Fruit fly (Drosophila melanogaster) whole organism, embryonic: ENCODE data around the gene CG16779.

Source experiments
- Aef1 ChIP-seq: fragments of 200-800 bp; sonication (Bioruptor generic); IDR thresholded peaks from 3 replicates; pipeline ENCODE4 v1.3.6; 2022; ENCODE audit warnings: missing biosample characterization, missing genetic modification characterization
- CG1024 ChIP-seq: fragments of 200-800 bp; sonication (Bioruptor generic); IDR thresholded peaks from 2 replicates; pipeline ENCODE4 v1.3.6; 2022; ENCODE audit warnings: missing biosample characterization, missing genetic modification characterization
- CG10366 ChIP-seq: fragments of 200-800 bp; sonication (Bioruptor generic); IDR thresholded peaks from 2 replicates; pipeline ENCODE4 v1.3.6; 2022; ENCODE audit warnings: missing biosample characterization, missing genetic modification characterization
- CG10959 ChIP-seq: fragments of 200-800 bp; sonication (Bioruptor generic); IDR thresholded peaks from 2 replicates; pipeline ENCODE4 v1.3.6; 2022; ENCODE audit warnings: missing biosample characterization, missing genetic modification characterization
- CG11398 ChIP-seq: fragments of 200-800 bp; sonication (Bioruptor generic); optimal IDR thresholded peaks from 2 replicates; lab custom pipeline; 2016; ENCODE audit warnings: missing biosample characterization, missing genetic modification characterization
- CG12155 ChIP-seq: fragments of 200-800 bp; sonication (Bioruptor generic); optimal IDR thresholded peaks from 3 replicates; lab custom pipeline; 2016; ENCODE audit warnings: missing biosample characterization, missing genetic modification characterization
- CG12744 ChIP-seq: fragments of 200-800 bp; sonication (Bioruptor generic); optimal IDR thresholded peaks from 2 replicates; lab custom pipeline; 2016; ENCODE audit warnings: missing biosample characterization, missing genetic modification characterization
- CG14014 ChIP-seq: fragments of 200-800 bp; sonication (Bioruptor generic); IDR thresholded peaks from 2 replicates; pipeline ENCODE4 v1.3.6; 2022; ENCODE audit warnings: missing biosample characterization, missing genetic modification characterization
- CG1647 ChIP-seq: fragments of 200-800 bp; sonication (Bioruptor generic); optimal IDR thresholded peaks from 3 replicates; lab custom pipeline; 2016; ENCODE audit warnings: missing biosample characterization, missing genetic modification characterization
- CG16815 ChIP-seq: fragments of 200-800 bp; sonication (Bioruptor generic); optimal IDR thresholded peaks from 3 replicates; lab custom pipeline; 2017; ENCODE audit warnings: missing biosample characterization, mild to moderate bottlenecking, missing genetic modification characterization
- CG17802 ChIP-seq: fragments of 200-800 bp; sonication (Bioruptor generic); optimal IDR thresholded peaks from 2 replicates; lab custom pipeline; 2018; ENCODE audit warnings: missing biosample characterization, mild to moderate bottlenecking, missing genetic modification characterization, moderate library complexity
- CG18476 ChIP-seq: fragments of 200-800 bp; sonication (Bioruptor generic); optimal IDR thresholded peaks from 2 replicates; lab custom pipeline; 2016; ENCODE audit warnings: missing biosample characterization, mild to moderate bottlenecking, missing genetic modification characterization
- CG2199 ChIP-seq: fragments of 200-800 bp; sonication (Bioruptor generic); IDR thresholded peaks from 3 replicates; pipeline ENCODE4 v1.3.6; 2022; ENCODE audit warnings: missing biosample characterization, missing genetic modification characterization
- CG2678 ChIP-seq: fragments of 200-800 bp; sonication (Bioruptor generic); optimal IDR thresholded peaks from 3 replicates; lab custom pipeline; 2019; ENCODE audit warnings: missing biosample characterization, mild to moderate bottlenecking, missing genetic modification characterization, moderate library complexity
- CG32532 ChIP-seq: fragments of 200-800 bp; sonication (Bioruptor generic); IDR thresholded peaks from 2 replicates; pipeline ENCODE4 v1.3.6; 2022; ENCODE audit warnings: missing biosample characterization, missing genetic modification characterization
- CG33557 ChIP-seq: fragments of 200-800 bp; sonication (Bioruptor generic); optimal IDR thresholded peaks from 2 replicates; lab custom pipeline; 2019; ENCODE audit warnings: missing biosample characterization, mild to moderate bottlenecking, missing genetic modification characterization, moderate library complexity
- CG34376 ChIP-seq: fragments of 200-800 bp; sonication (Bioruptor generic); optimal IDR thresholded peaks from 2 replicates; lab custom pipeline; 2018; ENCODE audit warnings: missing biosample characterization, mild to moderate bottlenecking, missing genetic modification characterization
- CG3838 ChIP-seq: fragments of 200-800 bp; sonication (Bioruptor generic); optimal IDR thresholded peaks from 3 replicates; lab custom pipeline; 2016; ENCODE audit warnings: missing biosample characterization, missing genetic modification characterization
- CG4820 ChIP-seq: fragments of 200-800 bp; sonication (Bioruptor generic); optimal IDR thresholded peaks from 3 replicates; lab custom pipeline; 2016; ENCODE audit warnings: missing biosample characterization, missing genetic modification characterization
- CG5245 ChIP-seq: fragments of 200-800 bp; sonication (Bioruptor generic); optimal IDR thresholded peaks from 3 replicates; lab custom pipeline; 2016; ENCODE audit warnings: missing biosample characterization, missing genetic modification characterization
- CG6272 ChIP-seq: fragments of 200-800 bp; sonication (Bioruptor generic); IDR thresholded peaks from 2 replicates; pipeline ENCODE4 v1.3.6; 2022; ENCODE audit warnings: missing biosample characterization, missing genetic modification characterization
- CG6813 ChIP-seq: fragments of 200-800 bp; sonication (Bioruptor generic); optimal IDR thresholded peaks from 2 replicates; lab custom pipeline; 2017; ENCODE audit warnings: missing biosample characterization, missing genetic modification characterization, mild to moderate bottlenecking, moderate library complexity, missing genetic modification reagents
- CG9215 ChIP-seq: fragments of 200-800 bp; sonication (Bioruptor generic); IDR thresholded peaks from 2 replicates; pipeline ENCODE4 v1.3.6; 2022; ENCODE audit warnings: missing biosample characterization, missing genetic modification characterization
- Dek ChIP-seq: fragments of 200-800 bp; sonication (Bioruptor generic); optimal IDR thresholded peaks from 3 replicates; lab custom pipeline; 2019; ENCODE audit warnings: missing biosample characterization, mild to moderate bottlenecking, missing genetic modification characterization, moderate library complexity
- Doc3 ChIP-seq: fragments of 200-800 bp; sonication (Bioruptor generic); IDR thresholded peaks from 3 replicates; pipeline ENCODE4 v1.3.6; 2022; ENCODE audit warnings: missing biosample characterization, missing genetic modification characterization; ENCODE audit not compliant: partially characterized antibody
- E2f1 ChIP-seq: fragments of 200-800 bp; sonication (Bioruptor generic); IDR thresholded peaks from 2 replicates; pipeline ENCODE4 v1.3.6; 2022; ENCODE audit warnings: missing biosample characterization, missing genetic modification characterization
- H2.0 ChIP-seq: fragments of 200-800 bp; sonication (Bioruptor generic); IDR thresholded peaks from 2 replicates; pipeline ENCODE4 v1.3.6; 2022; ENCODE audit warnings: missing biosample characterization, missing genetic modification characterization
- HLH3B ChIP-seq: fragments of 200-800 bp; sonication (Bioruptor generic); IDR thresholded peaks from 2 replicates; pipeline ENCODE4 v1.3.6; 2022; ENCODE audit warnings: missing biosample characterization, missing genetic modification characterization
- Hr3 ChIP-seq: fragments of 200-800 bp; sonication (Bioruptor generic); optimal IDR thresholded peaks from 3 replicates; lab custom pipeline; 2016; ENCODE audit warnings: missing biosample characterization, missing genetic modification characterization
- Mad ChIP-seq: fragments of 200-800 bp; sonication (Bioruptor generic); optimal IDR thresholded peaks from 2 replicates; lab custom pipeline; 2016; ENCODE audit warnings: missing biosample characterization, missing genetic modification characterization
- Myb ChIP-seq: fragments of 200-800 bp; sonication (Bioruptor generic); optimal IDR thresholded peaks from 2 replicates; lab custom pipeline; 2016; ENCODE audit warnings: missing biosample characterization, missing genetic modification characterization
- Nf-YA ChIP-seq: fragments of 200-800 bp; sonication (Bioruptor generic); IDR thresholded peaks from 2 replicates; pipeline ENCODE4 v1.3.6; 2022; ENCODE audit warnings: missing biosample characterization, missing genetic modification characterization
- Oli ChIP-seq: fragments of 200-800 bp; sonication (Bioruptor generic); optimal IDR thresholded peaks from 2 replicates; lab custom pipeline; 2018; ENCODE audit warnings: missing biosample characterization, mild to moderate bottlenecking, missing genetic modification characterization, moderate library complexity
- Poxn ChIP-seq: fragments of 200-800 bp; sonication (Bioruptor generic); IDR thresholded peaks from 2 replicates; pipeline ENCODE4 v1.3.6; 2022; ENCODE audit warnings: missing biosample characterization, missing genetic modification characterization
- Ptx1 ChIP-seq: fragments of 200-800 bp; sonication (Bioruptor generic); IDR thresholded peaks from 2 replicates; pipeline ENCODE4 v1.3.6; 2022; ENCODE audit warnings: missing biosample characterization, missing genetic modification characterization
- bigmax ChIP-seq: fragments of 200-800 bp; sonication (Bioruptor generic); optimal IDR thresholded peaks from 2 replicates; lab custom pipeline; 2018; ENCODE audit warnings: missing biosample characterization, mild to moderate bottlenecking, missing genetic modification characterization
- chm ChIP-seq: fragments of 200-800 bp; sonication (Bioruptor generic); IDR thresholded peaks from 2 replicates; pipeline ENCODE4 v1.3.6; 2022; ENCODE audit warnings: missing biosample characterization, missing genetic modification characterization
- crol ChIP-seq: fragments of 200-800 bp; sonication (Bioruptor generic); IDR thresholded peaks from 2 replicates; pipeline ENCODE4 v1.3.6; 2022; ENCODE audit warnings: missing biosample characterization, missing genetic modification characterization
- dmrt99B ChIP-seq: fragments of 200-800 bp; sonication (Bioruptor generic); optimal IDR thresholded peaks from 2 replicates; lab custom pipeline; 2018; ENCODE audit warnings: missing biosample characterization, mild to moderate bottlenecking, missing genetic modification characterization, moderate library complexity
- dpn ChIP-seq, 2 experiments: fragments of 200-800 bp; sonication (Bioruptor generic); optimal IDR thresholded peaks; 3 replicates each; lab custom pipeline; 2016; ENCODE audit warnings: missing biosample characterization in 2 of 2, missing genetic modification characterization in 2 of 2
- esg ChIP-seq: fragments of 200-800 bp; sonication (Bioruptor generic); conservative IDR thresholded peaks from 2 replicates; pipeline ENCODE4 v1.3.6; 2022; ENCODE audit warnings: missing biosample characterization, missing genetic modification characterization
- ewg ChIP-seq: fragments of 200-800 bp; sonication (Bioruptor generic); optimal IDR thresholded peaks from 3 replicates; lab custom pipeline; 2017; ENCODE audit warnings: mild to moderate bottlenecking, missing biosample characterization, missing genetic modification reagents, missing genetic modification characterization
- gcm ChIP-seq: fragments of 200-800 bp; sonication (Bioruptor generic); optimal IDR thresholded peaks from 2 replicates; lab custom pipeline; 2019; ENCODE audit warnings: missing biosample characterization, mild to moderate bottlenecking, missing genetic modification characterization, moderate library complexity
- gsb-n ChIP-seq: fragments of 200-800 bp; sonication (Bioruptor generic); optimal IDR thresholded peaks from 3 replicates; lab custom pipeline; 2018; ENCODE audit warnings: missing biosample characterization, mild to moderate bottlenecking, missing genetic modification characterization
- h ChIP-seq: fragments of >200 bp; optimal IDR thresholded peaks from 2 replicates; lab custom pipeline; 2017
- mirr ChIP-seq: fragments of 200-800 bp; sonication (Bioruptor generic); optimal IDR thresholded peaks from 3 replicates; lab custom pipeline; 2018; ENCODE audit warnings: missing biosample characterization, mild to moderate bottlenecking, missing genetic modification characterization
- pros ChIP-seq: fragments of 200-800 bp; sonication (Bioruptor generic); optimal IDR thresholded peaks from 3 replicates; lab custom pipeline; 2019; ENCODE audit warnings: missing biosample characterization, mild to moderate bottlenecking, missing genetic modification characterization, moderate library complexity
- pum ChIP-seq: fragments of 200-800 bp; sonication (Bioruptor generic); optimal IDR thresholded peaks from 2 replicates; lab custom pipeline; 2016; ENCODE audit warnings: missing biosample characterization, missing genetic modification characterization
- scrt ChIP-seq: fragments of 200-800 bp; sonication (Bioruptor generic); optimal IDR thresholded peaks from 2 replicates; lab custom pipeline; 2018; ENCODE audit warnings: missing biosample characterization, mild to moderate bottlenecking, missing genetic modification characterization, moderate library complexity
- tap ChIP-seq: fragments of 200-800 bp; optimal IDR thresholded peaks from 3 replicates; lab custom pipeline; 2019; ENCODE audit warnings: missing biosample characterization, mild to moderate bottlenecking, missing genetic modification characterization, moderate library complexity
- vvl ChIP-seq: fragments of 200-800 bp; sonication (Bioruptor generic); IDR thresholded peaks from 2 replicates; pipeline ENCODE4 v1.3.6; 2022; ENCODE audit warnings: missing biosample characterization, missing genetic modification characterization
- wor ChIP-seq: fragments of 200-800 bp; sonication (Bioruptor generic); IDR thresholded peaks from 2 replicates; pipeline ENCODE4 v1.3.6; 2022; ENCODE audit warnings: missing biosample characterization, missing genetic modification characterization

The CG16779 gene

dm6 chr3R:9428189-9428699, 65.2 kb downstream of the CG16779 start (continued):
- TF ChIP-seq CG34376 (GFP tag; lab: Kevin White, UChicago) (peak; percentile 87), Ptx1 (GFP tag; lab: Robert Waterston, UW) (no peak), wor (GFP tag; lab: Robert Waterston, UW) (no peak), dmrt99B (tag; lab: Kevin White, UChicago) (peak; percentile 29), CG2199 (GFP tag; lab: Robert Waterston, UW) (peak; percentile 25; the same call in 1 of the 3 replicates), dpn (GFP tag; optimal IDR thresholded peaks at IDR 0.05; lab: Kevin White, UChicago) (no peak), Aef1 (GFP tag; lab: Robert Waterston, UW) (no peak), CG17802 (tag; lab: Kevin White, UChicago) (no peak), esg (GFP tag; lab: Robert Waterston, UW) (no peak), tap (no peak), gsb-n (no peak), CG11398 (GFP tag; lab: Kevin White, UChicago) (no peak), gcm (GFP tag; lab: Kevin White, UChicago) (peak; percentile 46), E2f1 (GFP tag; lab: Robert Waterston, UW) (no peak), H2.0 (GFP tag; lab: Robert Waterston, UW) (no peak), CG2678 (tag; lab: Kevin White, UChicago) (peak; percentile 29), scrt (peak; percentile 8), mirr (GFP tag; lab: Kevin White, UChicago) (peak; percentile 89), CG4820 (GFP tag; lab: Kevin White, UChicago) (no peak), pum (GFP tag; lab: Kevin White, UChicago) (no peak), Mad (GFP tag; lab: Kevin White, UChicago) (peak; percentile 3), pros (GFP tag; lab: Kevin White, UChicago) (peak; percentile 65), bigmax (GFP tag; lab: Kevin White, UChicago) (no peak), crol (GFP tag; lab: Robert Waterston, UW) (peak; percentile 71), CG1024 (no peak), CG9215 (GFP tag; lab: Robert Waterston, UW) (no peak), CG1647 (GFP tag; lab: Kevin White, UChicago) (no peak), HLH3B (GFP tag; lab: Robert Waterston, UW) (no peak), CG6813 (GFP tag; lab: Kevin White, UChicago) (peak; percentile 84), CG12744 (no peak), CG10959 (no peak), Dek (tag; lab: Kevin White, UChicago) (no peak), CG6272 (GFP tag; lab: Robert Waterston, UW) (no peak), vvl (GFP tag; lab: Robert Waterston, UW) (peak; percentile 43; the same call in 1 of the 2 replicates), Nf-YA (no peak), CG3838 (GFP tag; lab: Kevin White, UChicago) (no peak), Poxn (GFP tag; lab: Robert Waterston, UW) (no peak), CG32532 (peak; percentile 71; the same call in 1 of the 2 replicates), CG33557 (peak; percentile 48), CG14014 (GFP tag; lab: Robert Waterston, UW) (peak; percentile 65; the same call in 1 of the 2 replicates), Doc3 (GFP tag; lab: Robert Waterston, UW) (no peak), Hr3 (no peak), CG18476 (GFP tag; lab: Kevin White, UChicago) (no peak), h (lab: Kevin White, UChicago) (no peak), CG5245 (GFP tag; lab: Kevin White, UChicago) (no peak), CG10366 (GFP tag; lab: Robert Waterston, UW) (no peak), Oli (tag; lab: Kevin White, UChicago) (no peak), ewg (GFP tag; lab: Kevin White, UChicago) (no peak), CG12155 (no peak), CG16815 (GFP tag; lab: Kevin White, UChicago) (no peak), chm (GFP tag; lab: Robert Waterston, UW) (peak; percentile 73), Myb (no peak)
